Fruit fly (Drosophila melanogaster) Kc167 (cell line): ENCODE measurements around the gene cindr.

ENCODE experiments used
- Myc ChIP-seq: fragments of >200 bp; optimal IDR thresholded peaks from 2 replicates; lab custom pipeline; 2017; ENCODE audit warnings: missing external identifiers
- Sin3A ChIP-seq: fragments of >200 bp; optimal IDR thresholded peaks from 2 replicates; lab custom pipeline; 2018; ENCODE audit warnings: missing external identifiers
- h ChIP-seq: fragments of >200 bp; optimal IDR thresholded peaks from 3 replicates; lab custom pipeline; 2018; ENCODE audit warnings: missing external identifiers
- insv ChIP-seq: fragments of >200 bp; optimal IDR thresholded peaks from 3 replicates; lab custom pipeline; 2018; ENCODE audit warnings: missing external identifiers
- psq ChIP-seq: fragments of >200 bp; optimal IDR thresholded peaks from 2 replicates; lab custom pipeline; 2017; ENCODE audit warnings: missing external identifiers
- ttk ChIP-seq: sonication (Bioruptor generic); optimal IDR thresholded peaks from 2 replicates; lab custom pipeline; 2017; ENCODE audit warnings: missing external identifiers

dm6 chr3R:30803815-30804515 is 4.5 kb upstream of the cindr start:
- TF ChIP-seq insv (lab: Kevin White, UChicago) (no peak), Myc (lab: Kevin White, UChicago) (no peak), psq (lab: Kevin White, UChicago) (no peak), h (lab: Kevin White, UChicago) (no peak), Sin3A (lab: Kevin White, UChicago) (no peak), ttk (no peak)
